Worm (Caenorhabditis elegans) whole organism, L4 larva: ENCODE data around the gene igcm-4.

Experiments
- daf-16 ChIP-seq, 3 experiments: sonication (generic microtip); optimal IDR thresholded peaks; 2 replicates each; lab custom pipeline; 2016 to 2017; ENCODE audit warnings: missing genetic modification characterization in 3 of 3, missing genetic modification reagents in 3 of 3, mild to moderate bottlenecking in 2 of 3, missing compliant biosample characterization in 2 of 3, missing biosample characterization in 1 of 3, moderate library complexity in 1 of 3
- lin-38 ChIP-seq: fragments of 200-800 bp; sonication (Bioruptor generic); IDR thresholded peaks from 2 replicates; pipeline ENCODE4 v1.3.6; 2022; ENCODE audit warnings: missing genetic modification reagents, missing genetic modification characterization, missing compliant biosample characterization
- lin-39 ChIP-seq: fragments of 150-350 bp; optimal IDR thresholded peaks from 2 replicates; lab custom pipeline; 2014; ENCODE audit warnings: missing biosample characterization, missing genetic modification reagents, missing genetic modification characterization
- lsy-2 ChIP-seq, 2 experiments: fragments of 150-350 bp in 1 of 2; sonication (generic microtip) in 1 of 2; optimal IDR thresholded peaks; 2 replicates each; lab custom pipeline; 2014 to 2017; ENCODE audit warnings: missing biosample characterization in 2 of 2, missing genetic modification characterization in 2 of 2
- nhr-28 ChIP-seq: fragments of 150-350 bp; optimal IDR thresholded peaks from 2 replicates; lab custom pipeline; 2014; ENCODE audit warnings: missing biosample characterization, missing genetic modification characterization
- nhr-6 ChIP-seq: fragments of 150-350 bp; optimal IDR thresholded peaks from 2 replicates; lab custom pipeline; 2014; ENCODE audit warnings: missing biosample characterization, missing genetic modification characterization
- nhr-76 ChIP-seq: fragments of 150-350 bp; optimal IDR thresholded peaks from 2 replicates; lab custom pipeline; 2014; ENCODE audit warnings: missing biosample characterization, missing genetic modification characterization
- nhr-77 ChIP-seq: fragments of 150-350 bp; optimal IDR thresholded peaks from 2 replicates; lab custom pipeline; 2014; ENCODE audit warnings: missing biosample characterization, missing genetic modification characterization
- tag-97 ChIP-seq: fragments of 200-800 bp; sonication (Bioruptor generic); IDR thresholded peaks from 2 replicates; pipeline ENCODE4 v1.3.6; 2022; ENCODE audit warnings: missing genetic modification characterization, missing compliant biosample characterization
- unc-62 ChIP-seq, 3 experiments: fragments of 150-350 bp in 1 of 3; sonication (generic microtip); optimal IDR thresholded peaks in 2 of 3; peaks in 1 of 3; 1 replicate in 1 of 3; 2 replicates in 2 of 3; lab custom pipeline; 2014 to 2017; ENCODE audit warnings: missing biosample characterization in 3 of 3, missing genetic modification characterization in 3 of 3, missing genetic modification reagents in 3 of 3, missing genotype in 1 of 3
- zfp-3 ChIP-seq: fragments of 200-800 bp; sonication (Bioruptor generic); conservative IDR thresholded peaks from 2 replicates; pipeline ENCODE4 v1.3.6; 2022; ENCODE audit warnings: missing genetic modification reagents, missing genetic modification characterization, missing compliant biosample characterization
- ztf-11 ChIP-seq: fragments of 150-350 bp; optimal IDR thresholded peaks from 2 replicates; lab custom pipeline; 2014; ENCODE audit warnings: missing biosample characterization, missing genetic modification characterization

DNA sequence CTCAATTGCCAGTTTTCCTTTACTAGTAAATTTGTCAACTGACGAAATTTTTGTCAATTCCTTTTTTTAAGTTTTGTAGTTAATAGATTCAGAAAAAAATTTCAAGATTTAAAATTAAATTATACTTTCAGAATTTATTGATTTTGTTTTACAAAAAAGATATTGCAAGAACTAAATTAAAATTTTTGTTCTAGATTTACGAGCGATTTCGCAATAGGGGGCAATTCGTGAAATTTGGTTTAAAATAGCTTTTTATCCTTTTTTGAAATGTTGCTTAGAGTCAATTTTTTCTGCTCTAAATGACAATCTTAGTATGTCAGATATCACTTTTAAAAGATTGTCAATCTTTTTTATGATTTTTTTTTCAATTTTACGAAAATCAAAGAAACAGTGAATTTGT is 39.3 kb upstream of the igcm-4 start:
- no peak for TF ChIP-seq zfp-3 (GFP tag; lab: Robert Waterston, UW)
- no peak for TF ChIP-seq nhr-77 (tag; lab: Kevin White, UChicago)
- TF ChIP-seq daf-16 (GFP tag; optimal IDR thresholded peaks at IDR 0.05; lab: Kevin White, UChicago): no peak
- no peak for TF ChIP-seq daf-16 (tag; optimal IDR thresholded peaks at IDR 0.05; lab: Kevin White, UChicago)
- TF ChIP-seq unc-62 (GFP tag; optimal IDR thresholded peaks at IDR 0.05 in 1 of 2; lab: Kevin White, UChicago): no peak
- TF ChIP-seq unc-62 (tag; optimal IDR thresholded peaks at IDR 0.05; lab: Kevin White, UChicago): no peak
- TF ChIP-seq lsy-2 (tag; optimal IDR thresholded peaks at IDR 0.05; lab: Kevin White, UChicago): no peak
- TF ChIP-seq nhr-76 (tag; lab: Kevin White, UChicago): no peak
- TF ChIP-seq nhr-6 (tag; lab: Kevin White, UChicago): no peak
- TF ChIP-seq lin-38 (GFP tag; lab: Robert Waterston, UW): no peak
- TF ChIP-seq nhr-28 (tag; lab: Kevin White, UChicago): no peak
- TF ChIP-seq lin-39 (tag; lab: Kevin White, UChicago): no peak
- TF ChIP-seq ztf-11 (tag; lab: Kevin White, UChicago): no peak
- TF ChIP-seq tag-97 (GFP tag; lab: Robert Waterston, UW): no peak
